Worm (Caenorhabditis elegans): ENCODE measurements around the gene sre-43.

DNA sequence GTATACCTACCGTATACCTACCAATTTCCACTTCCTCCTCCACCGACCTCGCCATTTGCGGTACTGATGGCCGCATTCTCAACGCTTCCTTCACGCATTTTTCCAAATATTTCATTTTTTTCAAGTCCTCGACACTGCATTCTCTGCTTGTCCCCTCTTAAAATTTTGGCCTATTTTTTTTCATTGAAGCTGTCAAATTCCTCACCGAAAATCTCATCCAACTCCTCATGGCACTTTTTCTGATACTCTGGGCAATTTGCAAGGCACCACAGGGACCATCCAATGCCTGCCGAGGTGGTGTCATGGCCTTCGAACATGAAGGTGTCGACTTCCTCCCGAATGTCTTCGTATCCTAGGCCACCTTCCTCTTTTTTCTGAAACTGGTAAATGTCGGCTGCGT is 45.8 kb upstream of the sre-43 start:
- TF ChIP-seq nhr-12 (tag; optimal IDR thresholded peaks at IDR 0.05) (no peak), elt-3 (tag; optimal IDR thresholded peaks at IDR 0.05) (no peak), lin-13 (tag; optimal IDR thresholded peaks at IDR 0.05) (no peak)
